Worm (Caenorhabditis elegans) whole organism, young adult: ENCODE results near the gene frg-1.
A peak's percentile ranks its signal among the peaks of the same experiment; 100 is the strongest.

Experiments used
- B0019.2 ChIP-seq: fragments of 200-800 bp; sonication (Bioruptor generic); conservative IDR thresholded peaks from 2 replicates; pipeline ENCODE4 v1.3.6; 2022; ENCODE audit warnings: missing genetic modification reagents, missing genetic modification characterization, missing compliant biosample characterization
- B0336.3 ChIP-seq: fragments of 200-800 bp; sonication (Bioruptor generic); IDR thresholded peaks from 2 replicates; pipeline ENCODE4 v1.3.6; 2022; ENCODE audit warnings: missing genetic modification characterization, missing compliant biosample characterization
- F10E7.11 ChIP-seq: sonication (generic microtip); optimal IDR thresholded peaks from 2 replicates; lab custom pipeline; 2017; ENCODE audit warnings: mild to moderate bottlenecking, missing genetic modification characterization, moderate library complexity, missing compliant biosample characterization
- F49E8.2 ChIP-seq: sonication (generic microtip); optimal IDR thresholded peaks from 3 replicates; lab custom pipeline; 2017; ENCODE audit warnings: missing genetic modification characterization, mild to moderate bottlenecking, missing compliant biosample characterization, antibody characterized with exemption, moderate library complexity; ENCODE audit not compliant: insufficient read depth
- F57C9.4 ChIP-seq: sonication (generic microtip); optimal IDR thresholded peaks from 2 replicates; lab custom pipeline; 2017; ENCODE audit warnings: mild to moderate bottlenecking, missing genetic modification characterization, missing compliant biosample characterization
- K11D2.4 ChIP-seq: fragments of 200-800 bp; sonication (Bioruptor generic); IDR thresholded peaks from 2 replicates; pipeline ENCODE4 v1.3.6; 2022; ENCODE audit warnings: missing genetic modification reagents, missing genetic modification characterization, missing compliant biosample characterization
- Y53F4B.3 ChIP-seq: fragments of 200-800 bp; sonication (Bioruptor generic); IDR thresholded peaks from 2 replicates; pipeline ENCODE4 v1.3.6; 2022; ENCODE audit warnings: missing genetic modification reagents, missing genetic modification characterization, missing compliant biosample characterization
- Y53G8AR.9 ChIP-seq: fragments of 200-800 bp; sonication (Bioruptor generic); conservative IDR thresholded peaks from 2 replicates; pipeline ENCODE4 v1.3.6; 2022; ENCODE audit warnings: missing genetic modification reagents, missing genetic modification characterization, missing compliant biosample characterization
- Y56A3A.18 ChIP-seq: fragments of 200-800 bp; sonication (Bioruptor generic); IDR thresholded peaks from 2 replicates; pipeline ENCODE4 v1.3.6; 2022; ENCODE audit warnings: missing genetic modification reagents, missing genetic modification characterization, missing compliant biosample characterization
- Y67H2A.10 ChIP-seq: fragments of 200-800 bp; sonication (Bioruptor generic); conservative IDR thresholded peaks from 2 replicates; pipeline ENCODE4 v1.3.6; 2022; ENCODE audit warnings: missing genetic modification reagents, missing genetic modification characterization, missing compliant biosample characterization
- Y79H2A.3 ChIP-seq: fragments of 200-800 bp; sonication (Bioruptor generic); conservative IDR thresholded peaks from 2 replicates; pipeline ENCODE4 v1.3.6; 2022; ENCODE audit warnings: missing genetic modification reagents, missing genetic modification characterization, missing compliant biosample characterization
- ama-1 ChIP-seq, 3 experiments: fragments of 150-350 bp in 1 of 3; sonication (generic microtip) in 2 of 3; optimal IDR thresholded peaks; 2 replicates each; lab custom pipeline; 2014 to 2018; ENCODE audit warnings: missing biosample characterization in 2 of 3, missing genetic modification characterization in 2 of 3, missing genetic modification reagents in 2 of 3
- aptf-2 ChIP-seq: fragments of 200-800 bp; sonication (Bioruptor generic); conservative IDR thresholded peaks from 2 replicates; pipeline ENCODE4 v1.3.6; 2022; ENCODE audit warnings: missing genetic modification reagents, missing genetic modification characterization, missing compliant biosample characterization
- attf-5 ChIP-seq: fragments of 200-800 bp; sonication (Bioruptor generic); optimal IDR thresholded peaks from 2 replicates; lab custom pipeline; 2018; ENCODE audit warnings: mild to moderate bottlenecking, missing genetic modification characterization, missing compliant biosample characterization
- attf-6 ChIP-seq: fragments of 200-800 bp; sonication (Bioruptor generic); IDR thresholded peaks from 2 replicates; pipeline ENCODE4 v1.3.6; 2022; ENCODE audit warnings: missing genetic modification reagents, missing genetic modification characterization, missing compliant biosample characterization
- ceh-40 ChIP-seq: fragments of 200-800 bp; sonication (Bioruptor generic); IDR thresholded peaks from 2 replicates; pipeline ENCODE4 v1.3.6; 2022; ENCODE audit warnings: missing genetic modification characterization, missing compliant biosample characterization
- ceh-79 ChIP-seq: sonication (generic microtip); optimal IDR thresholded peaks from 2 replicates; lab custom pipeline; 2017; ENCODE audit warnings: mild to moderate bottlenecking, missing genetic modification characterization, missing compliant biosample characterization
- ceh-91 ChIP-seq: fragments of 200-800 bp; sonication (Bioruptor generic); IDR thresholded peaks from 2 replicates; pipeline ENCODE4 v1.3.6; 2022; ENCODE audit warnings: missing genetic modification reagents, missing genetic modification characterization, missing compliant biosample characterization
- chd-7 ChIP-seq: sonication (generic microtip); optimal IDR thresholded peaks from 2 replicates; lab custom pipeline; 2016; ENCODE audit warnings: mild to moderate bottlenecking, missing genetic modification characterization, moderate library complexity, missing compliant biosample characterization
- dpff-1 ChIP-seq: sonication (generic microtip); optimal IDR thresholded peaks from 2 replicates; lab custom pipeline; 2017; ENCODE audit warnings: mild to moderate bottlenecking, missing genetic modification characterization, missing compliant biosample characterization
- efl-1 ChIP-seq: fragments of 150-350 bp; optimal IDR thresholded peaks from 2 replicates; lab custom pipeline; 2014; ENCODE audit warnings: missing biosample characterization, missing genetic modification reagents, missing genetic modification characterization
- egl-44 ChIP-seq: fragments of 200-800 bp; sonication (Bioruptor generic); IDR thresholded peaks from 2 replicates; pipeline ENCODE4 v1.3.6; 2022; ENCODE audit warnings: missing genetic modification reagents, missing genetic modification characterization, missing compliant biosample characterization
- ets-4 ChIP-seq: fragments of 200-800 bp; sonication (Bioruptor generic); optimal IDR thresholded peaks from 2 replicates; lab custom pipeline; 2018; ENCODE audit warnings: mild to moderate bottlenecking, missing genetic modification characterization, missing compliant biosample characterization
- hmg-1.2 ChIP-seq: fragments of 200-800 bp; sonication (Bioruptor generic); IDR thresholded peaks from 2 replicates; pipeline ENCODE4 v1.3.6; 2022; ENCODE audit warnings: missing genetic modification reagents, missing genetic modification characterization, missing compliant biosample characterization
- hrde-1 ChIP-seq: sonication (generic microtip); optimal IDR thresholded peaks from 2 replicates; lab custom pipeline; 2016; ENCODE audit warnings: missing genetic modification characterization, mild to moderate bottlenecking, missing compliant biosample characterization, moderate library complexity, missing genotype, missing genetic modification reagents, borderline replicate concordance
- lin-26 ChIP-seq: fragments of 200-800 bp; sonication (Bioruptor generic); IDR thresholded peaks from 2 replicates; pipeline ENCODE4 v1.3.6; 2022; ENCODE audit warnings: missing genetic modification reagents, missing genetic modification characterization, missing compliant biosample characterization
- lin-40 ChIP-seq: sonication (generic microtip); optimal IDR thresholded peaks from 2 replicates; lab custom pipeline; 2016; ENCODE audit warnings: missing genetic modification characterization, mild to moderate bottlenecking, missing compliant biosample characterization, missing genotype, missing genetic modification reagents
- lir-1 ChIP-seq: fragments of 200-800 bp; sonication (Bioruptor generic); conservative IDR thresholded peaks from 2 replicates; pipeline ENCODE4 v1.3.6; 2022; ENCODE audit warnings: missing genetic modification reagents, missing genetic modification characterization, missing compliant biosample characterization
- mcd-1 ChIP-seq: fragments of 200-800 bp; sonication (Bioruptor generic); IDR thresholded peaks from 2 replicates; pipeline ENCODE4 v1.3.6; 2022; ENCODE audit warnings: missing genetic modification reagents, missing genetic modification characterization, missing compliant biosample characterization
- mel-28 ChIP-seq: sonication (generic microtip); optimal IDR thresholded peaks from 2 replicates; lab custom pipeline; 2016; ENCODE audit warnings: borderline replicate concordance, mild to moderate bottlenecking, missing genetic modification characterization, missing compliant biosample characterization
- mxl-1 ChIP-seq: sonication (generic microtip); optimal IDR thresholded peaks from 2 replicates; lab custom pipeline; 2016; ENCODE audit warnings: missing genetic modification characterization, missing compliant biosample characterization
- nhr-120 ChIP-seq: fragments of 200-800 bp; sonication (Bioruptor generic); IDR thresholded peaks from 2 replicates; pipeline ENCODE4 v1.3.6; 2022; ENCODE audit warnings: missing genetic modification characterization, missing compliant biosample characterization
- pbrm-1 ChIP-seq: fragments of 200-800 bp; sonication (Bioruptor generic); IDR thresholded peaks from 2 replicates; pipeline ENCODE4 v1.3.6; 2022; ENCODE audit warnings: missing genetic modification reagents, missing genetic modification characterization, missing compliant biosample characterization
- rec-8 ChIP-seq, 2 experiments: sonication (generic microtip); optimal IDR thresholded peaks; 2 replicates each; lab custom pipeline; 2016; ENCODE audit warnings: mild to moderate bottlenecking in 2 of 2, missing genetic modification characterization in 2 of 2, missing genetic modification reagents in 2 of 2, missing genotype in 2 of 2, missing biosample characterization in 1 of 2, missing compliant biosample characterization in 1 of 2, moderate library complexity in 1 of 2
- sptf-2 ChIP-seq: fragments of 200-800 bp; sonication (Bioruptor generic); optimal IDR thresholded peaks from 2 replicates; lab custom pipeline; 2018; ENCODE audit warnings: mild to moderate bottlenecking, missing genetic modification characterization, missing compliant biosample characterization
- unc-130 ChIP-seq: sonication (generic microtip); optimal IDR thresholded peaks from 2 replicates; lab custom pipeline; 2016; ENCODE audit warnings: missing genetic modification reagents, missing genetic modification characterization, missing compliant biosample characterization
- ztf-18 ChIP-seq: sonication (generic microtip); optimal IDR thresholded peaks from 2 replicates; lab custom pipeline; 2016; ENCODE audit warnings: missing genotype, mild to moderate bottlenecking, missing genetic modification characterization, missing compliant biosample characterization
- ztf-22 ChIP-seq: fragments of 200-800 bp; sonication (Bioruptor generic); optimal IDR thresholded peaks from 2 replicates; lab custom pipeline; 2018; ENCODE audit warnings: mild to moderate bottlenecking, missing genetic modification characterization, moderate library complexity, missing compliant biosample characterization
- ztf-25 ChIP-seq: fragments of 200-800 bp; sonication (Bioruptor generic); IDR thresholded peaks from 2 replicates; pipeline ENCODE4 v1.3.6; 2022; ENCODE audit warnings: missing genetic modification reagents, missing genetic modification characterization, missing compliant biosample characterization
- ztf-26 ChIP-seq: sonication (generic microtip); optimal IDR thresholded peaks from 2 replicates; lab custom pipeline; 2017; ENCODE audit warnings: missing genetic modification characterization, missing compliant biosample characterization
- ztf-3 ChIP-seq: fragments of 200-800 bp; sonication (Bioruptor generic); optimal IDR thresholded peaks from 2 replicates; lab custom pipeline; 2018; ENCODE audit warnings: mild to moderate bottlenecking, missing genetic modification characterization, missing compliant biosample characterization

The frg-1 gene

DNA sequence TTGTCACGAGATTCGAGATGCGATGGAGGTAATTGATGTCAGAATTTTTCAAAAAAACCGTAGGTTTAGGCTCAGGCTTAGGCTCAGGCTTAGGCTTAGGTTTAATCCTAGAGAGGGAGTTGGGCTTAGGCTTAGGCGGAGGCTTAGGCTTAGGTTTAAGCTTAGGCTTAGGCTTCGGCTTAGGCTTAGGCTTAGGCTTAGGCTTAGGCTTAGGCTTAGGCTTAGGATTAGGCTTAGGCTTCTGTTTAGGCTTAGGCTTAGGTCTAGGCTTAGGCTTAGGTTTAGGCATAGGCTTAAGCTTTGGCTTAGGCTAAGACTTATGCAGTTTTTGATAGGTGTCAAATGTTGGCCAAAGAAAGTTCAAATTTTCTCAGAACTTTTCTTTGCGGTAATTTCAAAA, 25.4 kb downstream of the frg-1 start:
- TF ChIP-seq ceh-40 (GFP tag; lab: Robert Waterston, UW), result no peak
- TF ChIP-seq lin-26, result 0 out of 2 replicates have a peak, but pooled peaks have one; percentile 26
- no peak for TF ChIP-seq B0336.3 (GFP tag; lab: Robert Waterston, UW)

DNA sequence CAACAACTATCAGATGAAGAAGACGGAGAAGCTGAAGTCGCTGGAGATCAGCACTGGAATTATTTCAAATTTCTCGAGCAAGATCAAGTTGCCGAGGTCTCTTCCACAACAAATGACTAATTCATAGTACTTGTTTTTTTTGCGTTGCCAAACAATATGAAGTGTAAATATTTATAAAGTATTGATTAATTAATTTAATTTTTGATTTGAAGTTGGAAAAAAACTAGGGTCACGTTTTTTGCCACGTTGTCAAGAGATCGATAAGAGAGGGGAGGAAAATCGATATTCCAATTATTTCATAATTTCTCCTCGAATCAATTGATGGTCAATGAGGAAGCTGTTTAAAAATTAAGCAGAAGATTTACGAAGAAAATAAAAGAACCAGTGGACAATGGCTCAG, 26.2 kb downstream of the frg-1 start, which contains the start of gene snf-7:
Gene snf-7, plus strand, starts transcription at position 301 of the 400 bp plus-strand sequence.
- TF ChIP-seq mel-28 (tag; lab: Kevin White, UChicago), result no peak
- TF ChIP-seq F57C9.4 (tag; lab: Kevin White, UChicago), result no peak
- no peak for TF ChIP-seq Y53F4B.3
- TF ChIP-seq F10E7.11, result no peak
- TF ChIP-seq pbrm-1 (GFP tag; lab: Robert Waterston, UW), result no peak
- TF ChIP-seq ceh-79 (tag; lab: Kevin White, UChicago), result no peak
- no peak for TF ChIP-seq ets-4 (GFP tag; lab: Kevin White, UChicago)
- TF ChIP-seq F49E8.2 (tag; lab: Kevin White, UChicago), result no peak

ce11 chrIII:13011927-13012326, 33.0 kb downstream of the frg-1 start:
- TF ChIP-seq lin-40 (tag; lab: Kevin White, UChicago) (no peak), attf-5 (GFP tag; lab: Kevin White, UChicago) (no peak), Y67H2A.10 (GFP tag; lab: Robert Waterston, UW) (no peak), ceh-79 (tag; lab: Kevin White, UChicago) (no peak), efl-1 (GFP tag; lab: Kevin White, UChicago) (no peak), rec-8 (tag; optimal IDR thresholded peaks at IDR 0.05; lab: Kevin White, UChicago) (no peak), Y79H2A.3 (GFP tag; lab: Robert Waterston, UW) (no peak), mcd-1 (GFP tag; lab: Robert Waterston, UW) (no peak), nhr-120 (GFP tag; lab: Robert Waterston, UW) (no peak), sptf-2 (GFP tag; lab: Kevin White, UChicago) (no peak), ztf-22 (GFP tag; lab: Kevin White, UChicago) (no peak), B0019.2 (GFP tag; lab: Robert Waterston, UW) (no peak), aptf-2 (GFP tag; lab: Robert Waterston, UW) (no peak), ceh-91 (no peak), hrde-1 (tag; lab: Kevin White, UChicago) (no peak), ama-1 (optimal IDR thresholded peaks at IDR 0.05; lab: Kevin White, UChicago) (no peak), ama-1 (GFP tag; optimal IDR thresholded peaks at IDR 0.05; lab: Kevin White, UChicago) (no peak), Y53G8AR.9 (GFP tag; lab: Robert Waterston, UW) (no peak), Y56A3A.18 (no peak), mxl-1 (tag; lab: Kevin White, UChicago) (no peak), unc-130 (no peak)

DNA sequence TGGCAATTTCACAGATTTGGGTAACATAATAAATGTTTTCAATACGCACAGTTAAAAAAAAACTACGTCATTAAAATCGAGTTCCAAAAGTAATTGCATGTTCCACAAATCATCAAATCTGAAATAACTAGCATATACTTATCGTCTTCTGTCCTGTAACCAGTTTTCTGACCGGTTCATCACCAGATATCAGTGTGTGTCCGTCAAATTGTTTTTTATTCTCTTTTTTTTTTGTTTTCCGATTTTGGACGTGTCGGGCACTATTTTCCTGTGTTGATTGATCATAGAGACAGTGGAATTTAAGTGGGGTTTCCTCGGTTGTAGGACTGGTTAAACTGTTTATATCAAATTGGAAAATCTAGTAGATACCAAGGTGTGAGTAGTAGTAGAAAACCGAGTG, 35.0 kb downstream of the frg-1 start:
- no peak for TF ChIP-seq ztf-3 (GFP tag; lab: Kevin White, UChicago)

- TF ChIP-seq rec-8 (tag; optimal IDR thresholded peaks at IDR 0.05; lab: Kevin White, UChicago) (peak; percentile 12 to 37), chd-7 (tag; lab: Kevin White, UChicago) (peak; percentile 18), pbrm-1 (GFP tag; lab: Robert Waterston, UW) (peak; percentile 56; the same call in 1 of the 2 replicates), dpff-1 (tag; lab: Kevin White, UChicago) (no peak), mcd-1 (GFP tag; lab: Robert Waterston, UW) (peak; percentile 59), lir-1 (GFP tag; lab: Robert Waterston, UW) (0 out of 2 replicates have a peak, but pooled peaks have one; percentile 53), ztf-26 (tag; lab: Kevin White, UChicago) (peak; percentile 50), ztf-25 (GFP tag; lab: Robert Waterston, UW) (0 out of 2 replicates have a peak, but pooled peaks have one; percentile 54), K11D2.4 (0 out of 2 replicates have a peak, but pooled peaks have one; percentile 35), attf-6 (GFP tag; lab: Robert Waterston, UW) (no peak), ztf-18 (tag; lab: Kevin White, UChicago) (peak; percentile 60), ets-4 (GFP tag; lab: Kevin White, UChicago) (no peak), hmg-1.2 (GFP tag; lab: Robert Waterston, UW) (peak; percentile 62), egl-44 (GFP tag; lab: Robert Waterston, UW) (no peak)
Measured at ce11 chrIII:13015754-13016317, 36.9 kb downstream of the frg-1 start.
